Worm (Caenorhabditis elegans): ENCODE data around the gene C01G10.18.
"Not testable (repeated sequence)": the region's sequence is repeated elsewhere in the genome, so short reads cannot be mapped to it uniquely, and the experiment has no call there.

ce11 chrV:15125162-15125561 lies 36.6 kb upstream of the C01G10.18 start, which contains the start of gene ugt-30:
- TF ChIP-seq ztf-7 (tag; optimal IDR thresholded peaks at IDR 0.05); lin-39 (tag; optimal IDR thresholded peaks at IDR 0.05); fkh-10 (GFP tag; optimal IDR thresholded peaks at IDR 0.05); lin-29 (GFP tag; IDR thresholded peaks at IDR 0.05): not testable (repeated sequence)

All from whole organism, L4 larva.